Worm (Caenorhabditis elegans) whole organism, L4/young adult: ENCODE results near the gene hpo-25.

Experiments
- W03F9.2 ChIP-seq: fragments of 150-350 bp; optimal IDR thresholded peaks from 2 replicates; lab custom pipeline; 2014; ENCODE audit warnings: missing biosample characterization, missing genetic modification characterization
- him-1 ChIP-seq: sonication (generic microtip); optimal IDR thresholded peaks from 2 replicates; lab custom pipeline; 2016; ENCODE audit warnings: missing genotype, missing genetic modification reagents, missing genetic modification characterization, missing compliant biosample characterization

DNA sequence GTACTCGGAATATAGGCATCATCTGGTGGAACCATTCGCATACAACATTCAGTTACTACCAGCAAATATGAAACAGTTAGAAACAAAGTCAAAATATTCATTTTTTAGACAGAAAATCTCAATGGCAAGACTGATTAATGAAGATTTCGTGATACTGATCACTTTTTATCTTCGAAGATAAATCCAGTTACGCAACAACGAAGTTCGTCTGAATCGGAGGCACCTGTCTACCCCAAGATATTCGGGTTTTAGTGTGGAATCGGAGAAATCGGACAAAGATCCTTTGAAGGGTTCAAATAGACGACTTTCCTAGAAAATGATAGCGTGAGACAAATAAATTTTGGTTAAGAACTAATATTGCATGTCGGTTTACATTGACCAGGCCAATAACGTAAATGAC, 26.8 kb downstream of the hpo-25 start, which contains the start of gene F16G10.13:
- no peak for TF ChIP-seq him-1
- TF ChIP-seq W03F9.2 (tag; lab: Kevin White, UChicago) = no peak
